Fruit fly (Drosophila melanogaster) whole organism, embryonic: ENCODE results near the gene udt.

ENCODE experiments used
- Atf6 ChIP-seq: fragments of 200-800 bp; sonication (Bioruptor generic); IDR thresholded peaks from 2 replicates; pipeline ENCODE4 v1.3.6; 2022; ENCODE audit warnings: missing biosample characterization, missing genetic modification characterization
- B-H1 ChIP-seq: fragments of 200-800 bp; sonication (Bioruptor generic); IDR thresholded peaks from 3 replicates; pipeline ENCODE4 v1.3.6; 2022; ENCODE audit warnings: missing biosample characterization, missing genetic modification characterization
- CG10462 ChIP-seq: fragments of 200-800 bp; sonication (Bioruptor generic); optimal IDR thresholded peaks from 2 replicates; lab custom pipeline; 2016; ENCODE audit warnings: missing biosample characterization, missing genetic modification characterization
- CG10565 ChIP-seq: fragments of 200-800 bp; sonication (Bioruptor generic); optimal IDR thresholded peaks from 3 replicates; lab custom pipeline; 2016; ENCODE audit warnings: missing biosample characterization, mild to moderate bottlenecking, missing genetic modification characterization
- CG12744 ChIP-seq: fragments of 200-800 bp; sonication (Bioruptor generic); optimal IDR thresholded peaks from 2 replicates; lab custom pipeline; 2016; ENCODE audit warnings: missing biosample characterization, missing genetic modification characterization
- CG13894 ChIP-seq: fragments of 200-800 bp; sonication (Bioruptor generic); optimal IDR thresholded peaks from 3 replicates; lab custom pipeline; 2018; ENCODE audit warnings: missing biosample characterization, mild to moderate bottlenecking, missing genetic modification characterization, moderate library complexity
- CG14667 ChIP-seq: fragments of 200-800 bp; sonication (Bioruptor generic); IDR thresholded peaks from 2 replicates; pipeline ENCODE4 v1.3.6; 2022; ENCODE audit warnings: missing biosample characterization, missing genetic modification characterization
- CG15011 ChIP-seq: fragments of 200-800 bp; sonication (Bioruptor generic); optimal IDR thresholded peaks from 3 replicates; lab custom pipeline; 2018; ENCODE audit warnings: missing biosample characterization, mild to moderate bottlenecking, missing genetic modification characterization
- CG1529 ChIP-seq: fragments of 200-800 bp; sonication (Bioruptor generic); optimal IDR thresholded peaks from 3 replicates; lab custom pipeline; 2018; ENCODE audit warnings: missing biosample characterization, missing genetic modification characterization
- CG17912 ChIP-seq: fragments of 200-800 bp; sonication (Bioruptor generic); optimal IDR thresholded peaks from 2 replicates; lab custom pipeline; 2018; ENCODE audit warnings: missing biosample characterization, mild to moderate bottlenecking, missing genetic modification characterization
- CG18764 ChIP-seq: fragments of 200-800 bp; sonication (Bioruptor generic); optimal IDR thresholded peaks from 3 replicates; lab custom pipeline; 2016; ENCODE audit warnings: missing biosample characterization, missing genetic modification characterization
- CG2199 ChIP-seq: fragments of 200-800 bp; sonication (Bioruptor generic); IDR thresholded peaks from 3 replicates; pipeline ENCODE4 v1.3.6; 2022; ENCODE audit warnings: missing biosample characterization, missing genetic modification characterization
- CG2678 ChIP-seq: fragments of 200-800 bp; sonication (Bioruptor generic); optimal IDR thresholded peaks from 3 replicates; lab custom pipeline; 2019; ENCODE audit warnings: missing biosample characterization, mild to moderate bottlenecking, missing genetic modification characterization, moderate library complexity
- CG33557 ChIP-seq: fragments of 200-800 bp; sonication (Bioruptor generic); optimal IDR thresholded peaks from 2 replicates; lab custom pipeline; 2019; ENCODE audit warnings: missing biosample characterization, mild to moderate bottlenecking, missing genetic modification characterization, moderate library complexity
- CG3838 ChIP-seq: fragments of 200-800 bp; sonication (Bioruptor generic); optimal IDR thresholded peaks from 3 replicates; lab custom pipeline; 2016; ENCODE audit warnings: missing biosample characterization, missing genetic modification characterization
- CG4404 ChIP-seq: fragments of 200-800 bp; sonication (Bioruptor generic); IDR thresholded peaks from 2 replicates; pipeline ENCODE4 v1.3.6; 2022; ENCODE audit warnings: missing biosample characterization, missing genetic modification characterization
- CG5953 ChIP-seq: fragments of 200-800 bp; sonication (Bioruptor generic); IDR thresholded peaks from 2 replicates; pipeline ENCODE4 v1.3.6; 2022; ENCODE audit warnings: missing biosample characterization, missing genetic modification characterization
- CG7839 ChIP-seq: fragments of 200-800 bp; sonication (Bioruptor generic); optimal IDR thresholded peaks from 3 replicates; lab custom pipeline; 2018; ENCODE audit warnings: missing biosample characterization, mild to moderate bottlenecking, missing genetic modification characterization, moderate library complexity
- Fer1 ChIP-seq: fragments of 200-800 bp; sonication (Bioruptor generic); optimal IDR thresholded peaks from 2 replicates; lab custom pipeline; 2017; ENCODE audit warnings: missing biosample characterization, mild to moderate bottlenecking, missing genetic modification characterization
- Fer2 ChIP-seq: fragments of 200-800 bp; sonication (Bioruptor generic); optimal IDR thresholded peaks from 2 replicates; lab custom pipeline; 2018; ENCODE audit warnings: missing biosample characterization, mild to moderate bottlenecking, missing genetic modification characterization, moderate library complexity
- Jarid2 ChIP-seq: fragments of 200-800 bp; sonication (Bioruptor generic); optimal IDR thresholded peaks from 3 replicates; lab custom pipeline; 2017; ENCODE audit warnings: mild to moderate bottlenecking, missing biosample characterization, missing genetic modification reagents, missing genetic modification characterization
- Kr ChIP-seq: fragments of 200-800 bp; sonication (Bioruptor generic); optimal IDR thresholded peaks from 2 replicates; lab custom pipeline; 2017; ENCODE audit warnings: missing biosample characterization, mild to moderate bottlenecking, missing genetic modification characterization
- Nf-YA ChIP-seq: fragments of 200-800 bp; sonication (Bioruptor generic); IDR thresholded peaks from 2 replicates; pipeline ENCODE4 v1.3.6; 2022; ENCODE audit warnings: missing biosample characterization, missing genetic modification characterization
- Ptx1 ChIP-seq: fragments of 200-800 bp; sonication (Bioruptor generic); IDR thresholded peaks from 2 replicates; pipeline ENCODE4 v1.3.6; 2022; ENCODE audit warnings: missing biosample characterization, missing genetic modification characterization
- Scr ChIP-seq: fragments of 200-800 bp; sonication (Bioruptor generic); IDR thresholded peaks from 2 replicates; pipeline ENCODE4 v1.3.6; 2022; ENCODE audit warnings: missing biosample characterization, missing genetic modification characterization; ENCODE audit not compliant: partially characterized antibody
- amos ChIP-seq: fragments of 200-800 bp; sonication (Bioruptor generic); IDR thresholded peaks from 2 replicates; pipeline ENCODE4 v1.3.6; 2022; ENCODE audit warnings: missing biosample characterization, missing genetic modification characterization; ENCODE audit not compliant: partially characterized antibody
- cas ChIP-seq: fragments of 200-800 bp; sonication (Bioruptor generic); IDR thresholded peaks from 2 replicates; pipeline ENCODE4 v1.3.6; 2022; ENCODE audit warnings: missing biosample characterization, missing genetic modification characterization
- corto ChIP-seq: fragments of 200-800 bp; sonication (Bioruptor generic); optimal IDR thresholded peaks from 2 replicates; lab custom pipeline; 2016; ENCODE audit warnings: missing biosample characterization, mild to moderate bottlenecking, missing genetic modification characterization, moderate library complexity
- dimm ChIP-seq: fragments of 200-800 bp; sonication (Bioruptor generic); IDR thresholded peaks from 2 replicates; pipeline ENCODE4 v1.3.6; 2022; ENCODE audit warnings: missing biosample characterization, missing genetic modification characterization
- ftz-f1 ChIP-seq: fragments of 200-800 bp; sonication (Bioruptor generic); optimal IDR thresholded peaks from 2 replicates; lab custom pipeline; 2016; ENCODE audit warnings: missing biosample characterization, missing genetic modification characterization
- grn ChIP-seq: fragments of 200-800 bp; sonication (Bioruptor generic); optimal IDR thresholded peaks from 3 replicates; lab custom pipeline; 2017; ENCODE audit warnings: missing biosample characterization, missing genetic modification characterization
- ind ChIP-seq: fragments of 200-800 bp; sonication (Bioruptor generic); optimal IDR thresholded peaks from 3 replicates; lab custom pipeline; 2016; ENCODE audit warnings: missing biosample characterization, missing genetic modification characterization
- klu ChIP-seq: fragments of 200-800 bp; sonication (Bioruptor generic); IDR thresholded peaks from 2 replicates; pipeline ENCODE4 v1.3.6; 2022; ENCODE audit warnings: missing biosample characterization, missing genetic modification characterization
- lov ChIP-seq, 2 experiments: fragments of 200-800 bp in 1 of 2; fragments of >200 bp in 1 of 2; sonication (Bioruptor generic) in 1 of 2; IDR thresholded peaks in 1 of 2; optimal IDR thresholded peaks in 1 of 2; 2 replicates in 1 of 2; 3 replicates in 1 of 2; pipeline versions ENCODE4 v1.3.6 to Lab custom; 2017 to 2022; ENCODE audit warnings: missing biosample characterization in 1 of 2, missing genetic modification characterization in 1 of 2
- pho ChIP-seq: fragments of 200-800 bp; sonication (Bioruptor generic); optimal IDR thresholded peaks from 2 replicates; lab custom pipeline; 2016; ENCODE audit warnings: missing biosample characterization, missing genetic modification characterization
- phol ChIP-seq: fragments of 200-800 bp; sonication (Bioruptor generic); optimal IDR thresholded peaks from 3 replicates; lab custom pipeline; 2018; ENCODE audit warnings: missing biosample characterization, mild to moderate bottlenecking, missing genetic modification characterization, moderate library complexity
- sd ChIP-seq: fragments of 200-800 bp; sonication (Bioruptor generic); optimal IDR thresholded peaks from 3 replicates; lab custom pipeline; 2018; ENCODE audit warnings: missing biosample characterization, mild to moderate bottlenecking, missing genetic modification characterization, moderate library complexity
- slbo ChIP-seq: fragments of 200-800 bp; sonication (Bioruptor generic); IDR thresholded peaks from 2 replicates; pipeline ENCODE4 v1.3.6; 2022; ENCODE audit warnings: missing biosample characterization, missing genetic modification characterization
- sr ChIP-seq: fragments of 200-800 bp; sonication (Bioruptor generic); IDR thresholded peaks from 3 replicates; pipeline ENCODE4 v1.3.6; 2022; ENCODE audit warnings: missing biosample characterization, missing genetic modification characterization
- stwl ChIP-seq: fragments of 200-800 bp; sonication (Bioruptor generic); optimal IDR thresholded peaks from 3 replicates; lab custom pipeline; 2018; ENCODE audit warnings: missing biosample characterization, mild to moderate bottlenecking, missing genetic modification characterization, moderate library complexity
- tna ChIP-seq: fragments of 200-800 bp; sonication (Bioruptor generic); IDR thresholded peaks from 2 replicates; pipeline ENCODE4 v1.3.6; 2022; ENCODE audit warnings: missing biosample characterization, missing genetic modification characterization; ENCODE audit not compliant: partially characterized antibody
- vfl ChIP-seq: fragments of 200-800 bp; sonication (Bioruptor generic); optimal IDR thresholded peaks from 2 replicates; lab custom pipeline; 2016; ENCODE audit warnings: missing biosample characterization, missing genetic modification characterization

The udt gene

dm6 chr3R:23781466-23781935, 18.4 kb upstream of the udt start, which contains the start of the genes Nup98-96 and mbc (continued):
- TF ChIP-seq CG33557 (GFP tag; lab: Kevin White, UChicago) (peak; percentile 63), ftz-f1 (peak; percentile 30), CG13894 (peak; percentile 80), CG14667 (GFP tag; lab: Robert Waterston, UW) (peak; percentile 84), stwl (peak; percentile 80), vfl (peak; percentile 62), cas (GFP tag; lab: Robert Waterston, UW) (peak; percentile 66; the same call in 1 of the 2 replicates), grn (GFP tag; lab: Kevin White, UChicago) (peak; percentile 3), amos (GFP tag; lab: Robert Waterston, UW) (peak; percentile 39), Atf6 (GFP tag; lab: Robert Waterston, UW) (peak; percentile 74), CG7839 (tag; lab: Kevin White, UChicago) (peak; percentile 86), klu (GFP tag; lab: Robert Waterston, UW) (peak; percentile 85), CG12744 (GFP tag; lab: Kevin White, UChicago) (peak; percentile 76), CG17912 (GFP tag; lab: Kevin White, UChicago) (no peak), CG5953 (GFP tag; lab: Robert Waterston, UW) (no peak; the same call in none of the 2 replicates), CG10462 (GFP tag; lab: Kevin White, UChicago) (peak; percentile 80), Kr (no peak), pho (GFP tag; lab: Kevin White, UChicago) (peak; percentile 95), B-H1 (GFP tag; lab: Robert Waterston, UW) (peak; percentile 63), ind (GFP tag; lab: Kevin White, UChicago) (peak; percentile 89), Fer2 (tag; lab: Kevin White, UChicago) (peak; percentile 62), Fer1 (GFP tag; lab: Kevin White, UChicago) (peak; percentile 59), sr (GFP tag; lab: Robert Waterston, UW) (no peak), phol (tag; lab: Kevin White, UChicago) (peak; percentile 93), CG4404 (GFP tag; lab: Robert Waterston, UW) (peak; percentile 88), CG18764 (GFP tag; lab: Kevin White, UChicago) (peak; percentile 73), Jarid2 (GFP tag; lab: Kevin White, UChicago) (peak; percentile 97), CG15011 (GFP tag; lab: Kevin White, UChicago) (peak; percentile 27), sd (tag; lab: Kevin White, UChicago) (peak; percentile 76), CG3838 (GFP tag; lab: Kevin White, UChicago) (peak; percentile 69), tna (GFP tag; lab: Robert Waterston, UW) (no peak), corto (GFP tag; lab: Kevin White, UChicago) (no peak), CG1529 (GFP tag; lab: Kevin White, UChicago) (peak; percentile 64), Scr (GFP tag; lab: Robert Waterston, UW) (peak; percentile 42), Nf-YA (GFP tag; lab: Robert Waterston, UW) (no peak), CG10565 (GFP tag; lab: Kevin White, UChicago) (peak; percentile 6), Ptx1 (peak; percentile 91), slbo (GFP tag; lab: Robert Waterston, UW) (peak; percentile 93), CG2199 (GFP tag; lab: Robert Waterston, UW) (no peak; the same call in 2 of the 3 replicates), dimm (GFP tag; lab: Robert Waterston, UW) (peak; percentile 68), CG2678 (tag; lab: Kevin White, UChicago) (peak; percentile 85), lov (optimal IDR thresholded peaks at IDR 0.05; lab: Kevin White, UChicago) (no peak), lov (GFP tag; IDR thresholded peaks at IDR 0.05; lab: Robert Waterston, UW) (0 out of 3 replicates have a peak, but pooled peaks have one; percentile 66)
